Fruit fly (Drosophila melanogaster) whole organism, embryonic: ENCODE data around the gene CG34435.
A peak's percentile ranks its signal among the peaks of the same experiment; 100 is the strongest.

Experiments
- Bgb ChIP-seq: fragments of 200-800 bp; sonication (Bioruptor generic); IDR thresholded peaks from 2 replicates; pipeline ENCODE4 v1.3.6; 2022; ENCODE audit warnings: missing biosample characterization, missing genetic modification characterization; ENCODE audit not compliant: partially characterized antibody
- CG10209 ChIP-seq: fragments of 200-800 bp; sonication (Bioruptor generic); optimal IDR thresholded peaks from 3 replicates; lab custom pipeline; 2017; ENCODE audit warnings: missing biosample characterization, mild to moderate bottlenecking, missing genetic modification characterization, missing genetic modification reagents
- CG10321 ChIP-seq: fragments of 200-800 bp; sonication (Bioruptor generic); IDR thresholded peaks from 2 replicates; pipeline ENCODE4 v1.3.6; 2022; ENCODE audit warnings: missing biosample characterization, missing genetic modification characterization
- CG10565 ChIP-seq: fragments of 200-800 bp; sonication (Bioruptor generic); optimal IDR thresholded peaks from 3 replicates; lab custom pipeline; 2016; ENCODE audit warnings: missing biosample characterization, mild to moderate bottlenecking, missing genetic modification characterization
- CG16813 ChIP-seq: fragments of 200-800 bp; sonication (Bioruptor generic); IDR thresholded peaks from 3 replicates; pipeline ENCODE4 v1.3.6; 2022; ENCODE audit warnings: missing biosample characterization, missing genetic modification characterization; ENCODE audit not compliant: partially characterized antibody
- CG1832 ChIP-seq: fragments of 200-800 bp; sonication (Bioruptor generic); optimal IDR thresholded peaks from 2 replicates; lab custom pipeline; 2017; ENCODE audit warnings: missing biosample characterization, mild to moderate bottlenecking, missing genetic modification characterization, inconsistent platforms
- CG18599 ChIP-seq: fragments of 200-800 bp; sonication (Bioruptor generic); optimal IDR thresholded peaks from 3 replicates; lab custom pipeline; 2017; ENCODE audit warnings: missing biosample characterization, missing genetic modification characterization, mild to moderate bottlenecking, moderate library complexity, missing genetic modification reagents
- CG3065 ChIP-seq: fragments of 200-800 bp; sonication (Bioruptor generic); optimal IDR thresholded peaks from 2 replicates; lab custom pipeline; 2016; ENCODE audit warnings: missing biosample characterization, missing genetic modification characterization
- CG34422 ChIP-seq: fragments of 200-800 bp; sonication (Bioruptor generic); IDR thresholded peaks from 3 replicates; pipeline ENCODE4 v1.3.6; 2022; ENCODE audit warnings: missing biosample characterization, missing genetic modification characterization
- CG6689 ChIP-seq: fragments of 200-800 bp; sonication (Bioruptor generic); IDR thresholded peaks from 2 replicates; pipeline ENCODE4 v1.3.6; 2022; ENCODE audit warnings: missing biosample characterization, missing genetic modification characterization
- CG6791 ChIP-seq: fragments of 200-800 bp; sonication (Bioruptor generic); IDR thresholded peaks from 3 replicates; pipeline ENCODE4 v1.3.6; 2022; ENCODE audit warnings: missing biosample characterization, missing genetic modification characterization; ENCODE audit not compliant: partially characterized antibody
- CG8281 ChIP-seq: fragments of 200-800 bp; sonication (Bioruptor generic); optimal IDR thresholded peaks from 2 replicates; lab custom pipeline; 2018; ENCODE audit warnings: missing biosample characterization, mild to moderate bottlenecking, missing genetic modification characterization, moderate library complexity
- CG8478 ChIP-seq: fragments of >200 bp; optimal IDR thresholded peaks from 2 replicates; lab custom pipeline; 2018
- CG9932 ChIP-seq: fragments of 200-800 bp; sonication (Bioruptor generic); IDR thresholded peaks from 2 replicates; pipeline ENCODE4 v1.3.6; 2022; ENCODE audit warnings: missing biosample characterization, missing genetic modification characterization
- CoRest ChIP-seq: fragments of 200-800 bp; sonication (Bioruptor generic); optimal IDR thresholded peaks from 3 replicates; lab custom pipeline; 2018; ENCODE audit warnings: missing biosample characterization, mild to moderate bottlenecking, missing genetic modification characterization, moderate library complexity
- Dad ChIP-seq: fragments of 200-800 bp; sonication (Bioruptor generic); optimal IDR thresholded peaks from 3 replicates; lab custom pipeline; 2016; ENCODE audit warnings: missing biosample characterization, missing genetic modification characterization
- Fer1 ChIP-seq: fragments of 200-800 bp; sonication (Bioruptor generic); optimal IDR thresholded peaks from 2 replicates; lab custom pipeline; 2017; ENCODE audit warnings: missing biosample characterization, mild to moderate bottlenecking, missing genetic modification characterization
- Jarid2 ChIP-seq: fragments of 200-800 bp; sonication (Bioruptor generic); optimal IDR thresholded peaks from 3 replicates; lab custom pipeline; 2017; ENCODE audit warnings: mild to moderate bottlenecking, missing biosample characterization, missing genetic modification reagents, missing genetic modification characterization
- MESR4 ChIP-seq: fragments of 200-800 bp; sonication (Bioruptor generic); optimal IDR thresholded peaks from 2 replicates; lab custom pipeline; 2018; ENCODE audit warnings: missing biosample characterization, mild to moderate bottlenecking, missing genetic modification characterization, moderate library complexity
- Med ChIP-seq: fragments of 200-800 bp; sonication (Bioruptor generic); peaks from one replicate; lab custom pipeline; 2016; ENCODE audit warnings: missing biosample characterization, missing genetic modification characterization, mild to moderate bottlenecking, inconsistent platforms, moderate library complexity
- Nf-YA ChIP-seq: fragments of 200-800 bp; sonication (Bioruptor generic); IDR thresholded peaks from 2 replicates; pipeline ENCODE4 v1.3.6; 2022; ENCODE audit warnings: missing biosample characterization, missing genetic modification characterization
- Nf-YB ChIP-seq: fragments of 200-800 bp; sonication (Bioruptor generic); optimal IDR thresholded peaks from 3 replicates; lab custom pipeline; 2019; ENCODE audit warnings: missing biosample characterization, mild to moderate bottlenecking, missing genetic modification characterization, moderate library complexity
- Rfx ChIP-seq: fragments of 200-800 bp; sonication (Bioruptor generic); IDR thresholded peaks from 2 replicates; pipeline ENCODE4 v1.3.6; 2022; ENCODE audit warnings: missing biosample characterization, missing genetic modification characterization
- Stat92E ChIP-seq, 3 experiments: fragments of >200 bp in 2 of 3; fragments of 200-800 bp in 1 of 3; sonication (Bioruptor generic) in 1 of 3; optimal IDR thresholded peaks; 2 replicates each; lab custom pipeline; 2017 to 2019; ENCODE audit warnings: missing biosample characterization in 3 of 3, missing genetic modification characterization in 3 of 3, mild to moderate bottlenecking in 1 of 3, moderate library complexity in 1 of 3
- cg ChIP-seq: fragments of 200-800 bp; sonication (Bioruptor generic); optimal IDR thresholded peaks from 3 replicates; lab custom pipeline; 2019; ENCODE audit warnings: missing biosample characterization, mild to moderate bottlenecking, missing genetic modification characterization, moderate library complexity
- dan ChIP-seq: fragments of 200-800 bp; sonication (Bioruptor generic); IDR thresholded peaks from 2 replicates; pipeline ENCODE4 v1.3.6; 2022; ENCODE audit warnings: missing biosample characterization, missing genetic modification characterization
- ewg ChIP-seq: fragments of 200-800 bp; sonication (Bioruptor generic); optimal IDR thresholded peaks from 3 replicates; lab custom pipeline; 2017; ENCODE audit warnings: mild to moderate bottlenecking, missing biosample characterization, missing genetic modification reagents, missing genetic modification characterization
- fru ChIP-seq: fragments of >200 bp; optimal IDR thresholded peaks from 2 replicates; lab custom pipeline; 2017
- ftz-f1 ChIP-seq: fragments of 200-800 bp; sonication (Bioruptor generic); optimal IDR thresholded peaks from 2 replicates; lab custom pipeline; 2016; ENCODE audit warnings: missing biosample characterization, missing genetic modification characterization
- hkb ChIP-seq, 2 experiments: fragments of 200-800 bp in 1 of 2; fragments of >200 bp in 1 of 2; sonication (Bioruptor generic) in 1 of 2; IDR thresholded peaks in 1 of 2; optimal IDR thresholded peaks in 1 of 2; 2 replicates each; pipeline versions ENCODE4 v1.3.6 to Lab custom; 2017 to 2022; ENCODE audit warnings: missing biosample characterization in 1 of 2, missing genetic modification characterization in 1 of 2
- ken ChIP-seq: fragments of 200-800 bp; sonication (Bioruptor generic); IDR thresholded peaks from 3 replicates; pipeline ENCODE4 v1.3.6; 2022; ENCODE audit warnings: missing biosample characterization, missing genetic modification characterization
- knrl ChIP-seq: fragments of 200-800 bp; sonication (Bioruptor generic); IDR thresholded peaks from 3 replicates; pipeline ENCODE4 v1.3.6; 2022; ENCODE audit warnings: missing biosample characterization, missing genetic modification characterization; ENCODE audit not compliant: partially characterized antibody
- luna ChIP-seq: fragments of 200-800 bp; sonication (Bioruptor generic); optimal IDR thresholded peaks from 2 replicates; lab custom pipeline; 2016; ENCODE audit warnings: missing biosample characterization, missing genetic modification characterization
- nmo ChIP-seq: fragments of 200-800 bp; sonication (Bioruptor generic); optimal IDR thresholded peaks from 2 replicates; lab custom pipeline; 2018; ENCODE audit warnings: missing biosample characterization, mild to moderate bottlenecking, missing genetic modification characterization, moderate library complexity
- otp ChIP-seq: fragments of 200-800 bp; sonication (Bioruptor generic); IDR thresholded peaks from 3 replicates; pipeline ENCODE4, ENCODE4 v1.3.6; 2022; ENCODE audit warnings: missing biosample characterization, missing genetic modification characterization
- prd ChIP-seq, 3 experiments: fragments of >200 bp in 2 of 3; fragments of 200-800 bp in 1 of 3; sonication (Bioruptor generic) in 1 of 3; optimal IDR thresholded peaks in 2 of 3; IDR thresholded peaks in 1 of 3; 2 replicates in 2 of 3; 3 replicates in 1 of 3; pipeline versions ENCODE4 v1.3.6 to Lab custom; 2017 to 2022; ENCODE audit warnings: missing biosample characterization in 1 of 3, missing genetic modification characterization in 1 of 3
- sens ChIP-seq: fragments of 200-800 bp; sonication (Bioruptor generic); peaks from one replicate; lab custom pipeline; 2016; ENCODE audit warnings: missing biosample characterization, missing genetic modification characterization
- seq ChIP-seq: fragments of 200-800 bp; sonication (Bioruptor generic); IDR thresholded peaks from 2 replicates; pipeline ENCODE4 v1.3.6; 2022; ENCODE audit warnings: missing biosample characterization, missing genetic modification characterization
- sob ChIP-seq: fragments of 200-800 bp; sonication (Bioruptor generic); IDR thresholded peaks from 2 replicates; pipeline ENCODE4 v1.3.6; 2022; ENCODE audit warnings: missing biosample characterization, missing genetic modification characterization
- sr ChIP-seq: fragments of 200-800 bp; sonication (Bioruptor generic); IDR thresholded peaks from 3 replicates; pipeline ENCODE4 v1.3.6; 2022; ENCODE audit warnings: missing biosample characterization, missing genetic modification characterization
- tll ChIP-seq, 2 experiments: fragments of 200-800 bp in 1 of 2; fragments of >200 bp in 1 of 2; sonication (Bioruptor generic) in 1 of 2; optimal IDR thresholded peaks; 2 replicates each; lab custom pipeline; 2017 to 2019; ENCODE audit warnings: missing biosample characterization in 2 of 2, missing genetic modification characterization in 2 of 2, mild to moderate bottlenecking in 1 of 2, moderate library complexity in 1 of 2
- twi ChIP-seq: fragments of 200-800 bp; optimal IDR thresholded peaks from 2 replicates; lab custom pipeline; 2019; ENCODE audit warnings: missing biosample characterization, mild to moderate bottlenecking, missing genetic modification characterization, moderate library complexity
- vnd ChIP-seq: fragments of 200-800 bp; sonication (Bioruptor generic); IDR thresholded peaks from 3 replicates; pipeline ENCODE4 v1.3.6; 2022; ENCODE audit warnings: missing biosample characterization, missing genetic modification characterization; ENCODE audit not compliant: partially characterized antibody
- vvl ChIP-seq: fragments of 200-800 bp; sonication (Bioruptor generic); IDR thresholded peaks from 2 replicates; pipeline ENCODE4 v1.3.6; 2022; ENCODE audit warnings: missing biosample characterization, missing genetic modification characterization
- zen ChIP-seq: fragments of 200-800 bp; sonication (Bioruptor generic); optimal IDR thresholded peaks from 3 replicates; lab custom pipeline; 2018; ENCODE audit warnings: missing biosample characterization, mild to moderate bottlenecking, missing genetic modification characterization, moderate library complexity
- zf30C ChIP-seq: fragments of 200-800 bp; sonication (Bioruptor generic); optimal IDR thresholded peaks from 3 replicates; lab custom pipeline; 2018; ENCODE audit warnings: missing biosample characterization, mild to moderate bottlenecking, missing genetic modification characterization
- zfh1 ChIP-seq: fragments of 200-800 bp; sonication (Bioruptor generic); IDR thresholded peaks from 3 replicates; pipeline ENCODE4 v1.3.6; 2022; ENCODE audit warnings: missing biosample characterization, missing genetic modification characterization

CG34435 gene

dm6 chrX:5596554-5596953, 17.7 kb downstream of the CG34435 start:
- TF ChIP-seq zf30C (GFP tag; lab: Kevin White, UChicago) (peak; percentile 71), zen (tag; lab: Kevin White, UChicago) (peak; percentile 29), ken (GFP tag; lab: Robert Waterston, UW) (no peak), twi (peak; percentile 20), knrl (GFP tag; lab: Robert Waterston, UW) (no peak), CG8281 (tag; lab: Kevin White, UChicago) (peak; percentile 97), tll (GFP tag; optimal IDR thresholded peaks at IDR 0.05; lab: Kevin White, UChicago) (peak in 1 of 2 experiments; percentile 69), cg (GFP tag; lab: Kevin White, UChicago) (peak; percentile 27), CG18599 (no peak), fru (lab: Kevin White, UChicago) (peak; percentile 26)
- TF ChIP-seq, all 482 proteins: peak for 7

dm6 chrX:5593868-5594267, 20.4 kb downstream of the CG34435 start, which contains the start of gene Vsx1:
Vsx1 (plus strand) TSS chrX:5594255.
- no peak for TF ChIP-seq MESR4 (GFP tag; lab: Kevin White, UChicago)
- TF ChIP-seq Dad (GFP tag; lab: Kevin White, UChicago), result no peak
- no peak for TF ChIP-seq CG10565
- peak; percentile 30 for TF ChIP-seq CG3065
- no peak for TF ChIP-seq CG9932 (GFP tag; lab: Robert Waterston, UW)
- 0 out of 2 replicates have a peak, but pooled peaks have one; percentile 32 for TF ChIP-seq sob
- peak; percentile 55; the same call in 1 of the 3 replicates for TF ChIP-seq sr
- peak; percentile 69 for TF ChIP-seq ftz-f1 (GFP tag; lab: Kevin White, UChicago)
- TF ChIP-seq dan, result no peak
- TF ChIP-seq Bgb, result 0 out of 2 replicates have a peak, but pooled peaks have one; percentile 24
- TF ChIP-seq ewg (GFP tag; lab: Kevin White, UChicago), result peak; percentile 97
- TF ChIP-seq sens (GFP tag; lab: Kevin White, UChicago), result peak; percentile 47
- peak; percentile 98 for TF ChIP-seq CG10321 (GFP tag; lab: Robert Waterston, UW)
- peak; percentile 99 for TF ChIP-seq CG1832 (GFP tag; lab: Kevin White, UChicago)
- TF ChIP-seq vnd (GFP tag; lab: Robert Waterston, UW), result 0 out of 3 replicates have a peak, but pooled peaks have one; percentile 24
- no peak for TF ChIP-seq luna (GFP tag; lab: Kevin White, UChicago)
- peak; percentile 51 for TF ChIP-seq nmo (GFP tag; lab: Kevin White, UChicago)
- TF ChIP-seq CG16813 (GFP tag; lab: Robert Waterston, UW), result 0 out of 3 replicates have a peak, but pooled peaks have one; percentile 36
- TF ChIP-seq Nf-YA (GFP tag; lab: Robert Waterston, UW), result peak; percentile 65
- TF ChIP-seq seq (GFP tag; lab: Robert Waterston, UW), result peak; percentile 56; the same call in 1 of the 2 replicates
- TF ChIP-seq CG6791 (GFP tag; lab: Robert Waterston, UW), result peak; percentile 55; the same call in 1 of the 3 replicates
- TF ChIP-seq Nf-YB (GFP tag; lab: Kevin White, UChicago), result peak; percentile 96
- TF ChIP-seq hkb (optimal IDR thresholded peaks at IDR 0.05; lab: Kevin White, UChicago), result no peak
- TF ChIP-seq hkb (GFP tag; IDR thresholded peaks at IDR 0.05; lab: Robert Waterston, UW), result peak; percentile 38; the same call in 1 of the 2 replicates
- TF ChIP-seq Jarid2 (GFP tag; lab: Kevin White, UChicago), result peak; percentile 57
- peak; percentile 100 for TF ChIP-seq CG8478 (lab: Kevin White, UChicago)
- peak; percentile 15 to 68 for TF ChIP-seq tll (GFP tag; optimal IDR thresholded peaks at IDR 0.05; lab: Kevin White, UChicago)
- no peak for TF ChIP-seq Fer1 (GFP tag; lab: Kevin White, UChicago)
- no peak for TF ChIP-seq CG10209
- no peak for TF ChIP-seq prd (optimal IDR thresholded peaks at IDR 0.05; lab: Kevin White, UChicago)
- no peak; the same call in 2 of the 3 replicates for TF ChIP-seq prd (GFP tag; IDR thresholded peaks at IDR 0.05; lab: Robert Waterston, UW)
- TF ChIP-seq CG34422 (GFP tag; lab: Robert Waterston, UW), result no peak
- no peak for TF ChIP-seq Stat92E (GFP tag; optimal IDR thresholded peaks at IDR 0.05; lab: Kevin White, UChicago)
- peak; percentile 76 for TF ChIP-seq CoRest (tag; lab: Kevin White, UChicago)
- TF ChIP-seq CG6689 (GFP tag; lab: Robert Waterston, UW), result no peak
- TF ChIP-seq vvl (GFP tag; lab: Robert Waterston, UW), result 0 out of 2 replicates have a peak, but pooled peaks have one; percentile 14
- no peak for TF ChIP-seq Med (GFP tag; lab: Kevin White, UChicago)
- 0 out of 3 replicates have a peak, but pooled peaks have one; percentile 13 for TF ChIP-seq otp
- peak; percentile 46 for TF ChIP-seq Rfx (GFP tag; lab: Robert Waterston, UW)
- 0 out of 3 replicates have a peak, but pooled peaks have one; percentile 8 for TF ChIP-seq zfh1 (GFP tag; lab: Robert Waterston, UW)
